Worm (Caenorhabditis elegans): Measurements from ENCODE around the gene F55H2.8.
A peak's percentile ranks its signal among the peaks of the same experiment; 100 is the strongest.

The F55H2.8 gene

DNA sequence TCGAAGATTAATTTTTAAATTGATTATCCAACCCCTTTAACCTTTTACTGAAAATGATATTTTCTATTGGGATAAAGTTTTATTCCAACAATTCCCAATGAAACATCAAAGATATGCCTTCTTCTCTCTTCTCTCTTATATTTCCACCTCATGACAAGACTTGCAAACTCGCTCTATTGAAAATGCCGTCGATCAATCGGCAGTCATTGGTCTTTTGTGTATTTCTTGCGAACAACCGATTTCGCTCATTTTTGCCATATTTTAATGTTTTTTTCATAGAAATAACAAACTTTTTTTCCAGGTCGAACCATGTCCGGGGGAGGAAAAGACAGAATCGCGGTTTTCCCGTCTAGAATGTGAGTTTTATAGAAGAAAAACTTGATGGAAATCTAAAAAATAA, 5.9 kb upstream of the F55H2.8 start, which contains the start of gene vha-14 (continued):
- no peak for TF ChIP-seq sdz-12 (GFP tag; optimal IDR thresholded peaks at IDR 0.05)
- no peak for TF ChIP-seq daf-16 (GFP tag; optimal IDR thresholded peaks at IDR 0.05)
- TF ChIP-seq daf-16 (tag; optimal IDR thresholded peaks at IDR 0.05): peak; percentile 33
- no peak for TF ChIP-seq nhr-111 (GFP tag; optimal IDR thresholded peaks at IDR 0.05)
- TF ChIP-seq hlh-30 (tag; optimal IDR thresholded peaks at IDR 0.05; ENCODE audit: insufficient read depth): peak; percentile 92
- TF ChIP-seq zfp-2 (tag; optimal IDR thresholded peaks at IDR 0.05): no peak
- TF ChIP-seq ceh-82 (tag; optimal IDR thresholded peaks at IDR 0.05): no peak
- peak; percentile 67 for TF ChIP-seq aha-1 (tag)
- no peak for TF ChIP-seq zfp-3 (GFP tag; conservative IDR thresholded peaks at IDR 0.05)
- TF ChIP-seq nhr-237 (tag; optimal IDR thresholded peaks at IDR 0.05): no peak
- peak; percentile 46 for TF ChIP-seq T20F7.1 (GFP tag; optimal IDR thresholded peaks at IDR 0.05)
- no peak for TF ChIP-seq F26F4.8 (GFP tag; conservative IDR thresholded peaks at IDR 0.05)
- TF ChIP-seq nhr-28 (tag; optimal IDR thresholded peaks at IDR 0.05): peak; percentile 65
- no peak for TF ChIP-seq Y5F2A.4 (GFP tag; optimal IDR thresholded peaks at IDR 0.05)
- TF ChIP-seq lin-38 (GFP tag; IDR thresholded peaks at IDR 0.05): peak; percentile 75
- no peak for TF ChIP-seq D1046.2 (GFP tag; IDR thresholded peaks at IDR 0.05)
- TF ChIP-seq lsy-2 (tag; optimal IDR thresholded peaks at IDR 0.05): peak in 1 of 2 experiments; percentile 71
- TF ChIP-seq nhr-76 (tag; optimal IDR thresholded peaks at IDR 0.05): no peak
- no peak for TF ChIP-seq fos-1 (tag; optimal IDR thresholded peaks at IDR 0.05)
- peak; percentile 21 for TF ChIP-seq mes-2 (tag; optimal IDR thresholded peaks at IDR 0.05; ENCODE audit: poor library complexity, severe bottlenecking)
- TF ChIP-seq hlh-11 (tag; optimal IDR thresholded peaks at IDR 0.05): peak; percentile 22
- peak; percentile 77 for TF ChIP-seq mep-1 (tag; optimal IDR thresholded peaks at IDR 0.05)
- no peak for TF ChIP-seq lir-3 (tag; optimal IDR thresholded peaks at IDR 0.05)
- TF ChIP-seq nhr-11 (tag; optimal IDR thresholded peaks at IDR 0.05): no peak
- no peak for TF ChIP-seq rbr-2 (tag; optimal IDR thresholded peaks at IDR 0.05)
- TF ChIP-seq php-3 (GFP tag; IDR thresholded peaks at IDR 0.05): no peak
- no peak for TF ChIP-seq spr-3 (GFP tag; optimal IDR thresholded peaks at IDR 0.05)
- TF ChIP-seq dpl-1 (GFP tag; optimal IDR thresholded peaks at IDR 0.05): peak; percentile 35
- no peak for TF ChIP-seq dmd-8 (GFP tag; IDR thresholded peaks at IDR 0.05)
- TF ChIP-seq zip-2 (tag; optimal IDR thresholded peaks at IDR 0.05): no peak
- TF ChIP-seq skn-1 (tag; optimal IDR thresholded peaks at IDR 0.05): no peak
- TF ChIP-seq snpc-1.2 (GFP tag; IDR thresholded peaks at IDR 0.05): no peak
- TF ChIP-seq nhr-77 (tag; optimal IDR thresholded peaks at IDR 0.05): peak; percentile 79

DNA sequence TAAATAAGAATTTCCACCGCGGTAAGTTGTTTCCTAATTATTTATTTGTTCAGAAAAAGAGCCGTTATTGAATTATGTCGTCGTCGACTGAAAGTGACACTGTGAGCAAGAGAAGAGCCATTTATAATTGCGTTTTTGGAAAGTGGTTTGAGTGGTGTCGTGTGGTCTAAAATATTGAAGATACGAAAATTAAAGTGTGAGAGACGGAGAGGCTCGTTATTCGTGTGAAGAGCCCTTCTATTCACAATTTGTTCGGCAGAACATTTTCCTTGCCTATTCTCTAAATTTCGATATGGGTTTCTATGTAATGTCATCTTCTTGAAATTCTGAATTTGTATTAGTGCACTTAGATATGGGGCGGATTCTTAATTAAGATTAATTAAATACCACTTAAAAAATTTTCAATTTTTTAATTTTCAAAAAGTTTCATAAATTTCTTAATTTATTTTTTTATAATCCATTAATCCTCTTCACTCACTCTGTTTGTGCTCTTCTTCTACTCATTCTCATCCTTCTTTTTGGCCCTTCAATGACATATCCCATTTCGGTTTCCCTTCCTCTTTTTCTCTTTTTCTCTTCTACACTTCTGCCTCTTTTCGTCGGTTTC, 3.8 kb upstream of the F55H2.8 start:
- no peak for TF ChIP-seq hif-1 (tag; optimal IDR thresholded peaks at IDR 0.05)
- TF ChIP-seq madf-9 (GFP tag; conservative IDR thresholded peaks at IDR 0.05): no peak
- peak; percentile 61 for TF ChIP-seq lim-7 (GFP tag; IDR thresholded peaks at IDR 0.05)
- TF ChIP-seq lin-38 (GFP tag; IDR thresholded peaks at IDR 0.05): peak; percentile 57
- peak; percentile 9 for TF ChIP-seq nhr-25 (tag; optimal IDR thresholded peaks at IDR 0.05; ENCODE audit: borderline replicate concordance, insufficient read depth)
- TF ChIP-seq madf-5 (GFP tag; IDR thresholded peaks at IDR 0.05): 0 out of 4 replicates have a peak, but pooled peaks of 1 of the 2 experiments have one; percentile 17
- peak; percentile 4 for TF ChIP-seq rbr-2 (tag; optimal IDR thresholded peaks at IDR 0.05)
- TF ChIP-seq tag-97 (GFP tag; IDR thresholded peaks at IDR 0.05): no peak
- TF ChIP-seq nhr-10 (tag; optimal IDR thresholded peaks at IDR 0.05): no peak
- no peak for TF ChIP-seq lir-3 (tag; optimal IDR thresholded peaks at IDR 0.05)
- TF ChIP-seq zip-11 (GFP tag; IDR thresholded peaks at IDR 0.05): no peak
- TF ChIP-seq lin-1 (GFP tag; IDR thresholded peaks at IDR 0.05): peak; percentile 36; the same call in 1 of the 2 replicates
- TF ChIP-seq hlh-30 (tag; optimal IDR thresholded peaks at IDR 0.05; ENCODE audit: insufficient read depth): no peak
- TF ChIP-seq jun-1 (tag; optimal IDR thresholded peaks at IDR 0.05): no peak
- peak; percentile 41 for TF ChIP-seq ces-1 (GFP tag; optimal IDR thresholded peaks at IDR 0.05)
- no peak for TF ChIP-seq gei-8 (GFP tag; optimal IDR thresholded peaks at IDR 0.05)
- TF ChIP-seq ama-1 (optimal IDR thresholded peaks at IDR 0.05): peak; percentile 92
- TF ChIP-seq nhr-28 (tag; optimal IDR thresholded peaks at IDR 0.05): no peak
- TF ChIP-seq nhr-77 (tag; optimal IDR thresholded peaks at IDR 0.05): no peak
- TF ChIP-seq mdt-29 (GFP tag; IDR thresholded peaks at IDR 0.05): no peak
- TF ChIP-seq zfp-3 (GFP tag; conservative IDR thresholded peaks at IDR 0.05): peak; percentile 65; the same call in 1 of the 2 replicates
- no peak for TF ChIP-seq daf-16 (GFP tag; optimal IDR thresholded peaks at IDR 0.05)
- no peak for TF ChIP-seq daf-16 (tag; optimal IDR thresholded peaks at IDR 0.05)
- TF ChIP-seq Y75B8A.6 (GFP tag; IDR thresholded peaks at IDR 0.05): no peak
- 0 out of 2 replicates have a peak, but pooled peaks have one; percentile 24 for TF ChIP-seq Y48G9A.11 (GFP tag; IDR thresholded peaks at IDR 0.05)
- TF ChIP-seq saeg-2 (GFP tag; IDR thresholded peaks at IDR 0.05): peak; percentile 74
